Worm (Caenorhabditis elegans) whole organism, early embryonic: ENCODE results near the gene sfxn-1.1.
A peak's percentile ranks its signal among the peaks of the same experiment; 100 is the strongest.

Experiments
- B0310.2 ChIP-seq: sonication (generic microtip); optimal IDR thresholded peaks from 2 replicates; lab custom pipeline; 2016; ENCODE audit warnings: mild to moderate bottlenecking, missing genetic modification characterization, missing compliant biosample characterization
- F13C5.2 ChIP-seq: sonication (generic microtip); optimal IDR thresholded peaks from 2 replicates; lab custom pipeline; 2017; ENCODE audit warnings: mild to moderate bottlenecking, missing genetic modification characterization, inconsistent platforms, missing compliant biosample characterization
- aly-1 ChIP-seq: sonication (generic microtip); optimal IDR thresholded peaks from 2 replicates; lab custom pipeline; 2016; ENCODE audit warnings: missing genetic modification characterization, missing compliant biosample characterization
- ama-1 ChIP-seq: fragments of 150-350 bp; optimal IDR thresholded peaks from 2 replicates; lab custom pipeline; 2014
- ceh-13 ChIP-seq: fragments of 200-800 bp; sonication (Bioruptor generic); optimal IDR thresholded peaks from 2 replicates; lab custom pipeline; 2018; ENCODE audit warnings: mild to moderate bottlenecking, missing genetic modification characterization, missing compliant biosample characterization
- ceh-36 ChIP-seq: sonication (generic microtip); optimal IDR thresholded peaks from 2 replicates; lab custom pipeline; 2016; ENCODE audit warnings: missing genetic modification characterization, inconsistent platforms, missing compliant biosample characterization
- ets-7 ChIP-seq: sonication (generic microtip); optimal IDR thresholded peaks from 2 replicates; lab custom pipeline; 2016; ENCODE audit warnings: missing genotype, missing genetic modification characterization, missing compliant biosample characterization
- flt-1 ChIP-seq: fragments of 200-800 bp; sonication (Bioruptor generic); IDR thresholded peaks from 2 replicates; pipeline ENCODE4 v1.3.6; 2022; ENCODE audit warnings: missing genetic modification characterization, missing compliant biosample characterization
- hmbx-1 ChIP-seq: sonication (generic microtip); optimal IDR thresholded peaks from 2 replicates; lab custom pipeline; 2016; ENCODE audit warnings: mild to moderate bottlenecking, missing genetic modification characterization, missing compliant biosample characterization
- hmg-4 ChIP-seq: fragments of 200-800 bp; sonication (Bioruptor generic); optimal IDR thresholded peaks from 2 replicates; lab custom pipeline; 2018; ENCODE audit warnings: mild to moderate bottlenecking, missing genetic modification characterization, missing compliant biosample characterization
- hnd-1 ChIP-seq: sonication (generic microtip); optimal IDR thresholded peaks from 2 replicates; lab custom pipeline; 2016; ENCODE audit warnings: missing genetic modification characterization, missing compliant biosample characterization
- pes-1 ChIP-seq: fragments of 200-800 bp; sonication (Bioruptor generic); IDR thresholded peaks from 2 replicates; pipeline ENCODE4 v1.3.6; 2022; ENCODE audit warnings: missing genetic modification reagents, missing genetic modification characterization, missing compliant biosample characterization
- scrt-1 ChIP-seq: fragments of 200-800 bp; sonication (Bioruptor generic); IDR thresholded peaks from 2 replicates; pipeline ENCODE4 v1.3.6; 2022; ENCODE audit warnings: missing genetic modification characterization, missing compliant biosample characterization
- sea-1 ChIP-seq: fragments of 200-800 bp; sonication (Bioruptor generic); conservative IDR thresholded peaks from 2 replicates; pipeline ENCODE4 v1.3.6; 2022; ENCODE audit warnings: missing genetic modification characterization, missing compliant biosample characterization
- tbx-11 ChIP-seq: fragments of 200-800 bp; sonication (Bioruptor generic); IDR thresholded peaks from 2 replicates; pipeline ENCODE4 v1.3.6; 2022; ENCODE audit warnings: missing genetic modification characterization, missing compliant biosample characterization
- tbx-37 ChIP-seq: fragments of 200-800 bp; sonication (Bioruptor generic); conservative IDR thresholded peaks from 2 replicates; pipeline ENCODE4 v1.3.6; 2022; ENCODE audit warnings: missing genetic modification reagents, missing genetic modification characterization, missing compliant biosample characterization
- tra-4 ChIP-seq: sonication (generic microtip); optimal IDR thresholded peaks from 2 replicates; lab custom pipeline; 2017; ENCODE audit warnings: missing genetic modification characterization, missing compliant biosample characterization

sfxn-1.1 gene

ce11 chrII:9507181-9507580 is 11.5 kb downstream of the sfxn-1.1 start, which contains the start of gene gcy-3:
Gene gcy-3, minus strand, starts transcription at chrII:9507281.
- TF ChIP-seq hmbx-1 (tag; lab: Kevin White, UChicago) (no peak), scrt-1 (no peak), hnd-1 (tag; lab: Kevin White, UChicago) (no peak)

ce11 chrII:9501955-9502354 is 16.7 kb downstream of the sfxn-1.1 start:
- TF ChIP-seq tra-4 (no peak), aly-1 (no peak), hmg-4 (GFP tag; lab: Kevin White, UChicago) (no peak), flt-1 (no peak), pes-1 (GFP tag; lab: Robert Waterston, UW) (no peak), ama-1 (no peak), B0310.2 (tag; lab: Kevin White, UChicago) (no peak), ceh-36 (tag; lab: Kevin White, UChicago) (no peak), tbx-11 (GFP tag; lab: Robert Waterston, UW) (no peak), scrt-1 (no peak), hmbx-1 (tag; lab: Kevin White, UChicago) (no peak), sea-1 (GFP tag; lab: Robert Waterston, UW) (no peak), ceh-13 (GFP tag; lab: Kevin White, UChicago) (no peak), ets-7 (no peak), tbx-37 (GFP tag; lab: Robert Waterston, UW) (no peak), hnd-1 (tag; lab: Kevin White, UChicago) (no peak), F13C5.2 (tag; lab: Kevin White, UChicago) (no peak)

ce11 chrII:9500926-9501325 is 17.8 kb downstream of the sfxn-1.1 start:
- TF ChIP-seq tbx-37 (GFP tag; lab: Robert Waterston, UW), result no peak
- TF ChIP-seq flt-1, result no peak
- TF ChIP-seq aly-1, result no peak
- no peak for TF ChIP-seq scrt-1
- no peak for TF ChIP-seq ama-1
- no peak for TF ChIP-seq B0310.2 (tag; lab: Kevin White, UChicago)
- no peak for TF ChIP-seq sea-1 (GFP tag; lab: Robert Waterston, UW)
- TF ChIP-seq hmg-4 (GFP tag; lab: Kevin White, UChicago), result no peak
- no peak for TF ChIP-seq hmbx-1 (tag; lab: Kevin White, UChicago)

ce11 chrII:9498589-9498988 is 20.1 kb downstream of the sfxn-1.1 start:
- no peak for TF ChIP-seq ceh-13 (GFP tag; lab: Kevin White, UChicago)

ce11 chrII:9497309-9497708 is 21.4 kb downstream of the sfxn-1.1 start:
- TF ChIP-seq hmg-4 (GFP tag; lab: Kevin White, UChicago) (no peak), ets-7 (no peak), F13C5.2 (tag; lab: Kevin White, UChicago) (no peak), sea-1 (GFP tag; lab: Robert Waterston, UW) (no peak), ceh-13 (GFP tag; lab: Kevin White, UChicago) (no peak), tbx-11 (GFP tag; lab: Robert Waterston, UW) (no peak), aly-1 (no peak), scrt-1 (no peak), pes-1 (GFP tag; lab: Robert Waterston, UW) (no peak), hmbx-1 (tag; lab: Kevin White, UChicago) (no peak), flt-1 (no peak), ama-1 (no peak), ceh-36 (tag; lab: Kevin White, UChicago) (no peak), tbx-37 (GFP tag; lab: Robert Waterston, UW) (no peak), B0310.2 (tag; lab: Kevin White, UChicago) (no peak)

ce11 chrII:9493242-9494058 is 25.2 kb downstream of the sfxn-1.1 start:
- TF ChIP-seq scrt-1 (no peak), tbx-11 (GFP tag; lab: Robert Waterston, UW) (no peak), ceh-36 (tag; lab: Kevin White, UChicago) (no peak), hmbx-1 (tag; lab: Kevin White, UChicago) (no peak), hnd-1 (tag; lab: Kevin White, UChicago) (no peak), F13C5.2 (tag; lab: Kevin White, UChicago) (no peak), aly-1 (no peak), hmg-4 (GFP tag; lab: Kevin White, UChicago) (no peak), pes-1 (GFP tag; lab: Robert Waterston, UW) (no peak), B0310.2 (tag; lab: Kevin White, UChicago) (no peak), ama-1 (no peak), flt-1 (no peak), ceh-13 (GFP tag; lab: Kevin White, UChicago) (no peak), tbx-37 (GFP tag; lab: Robert Waterston, UW) (no peak), sea-1 (GFP tag; lab: Robert Waterston, UW) (no peak), ets-7 (no peak), tra-4 (no peak)

- TF ChIP-seq flt-1 (no peak), hmg-4 (GFP tag; lab: Kevin White, UChicago) (peak; percentile 64), B0310.2 (tag; lab: Kevin White, UChicago) (no peak)
Observed at ce11 chrII:9491045-9491444, 27.6 kb downstream of the sfxn-1.1 start.

- TF ChIP-seq ceh-36 (tag; lab: Kevin White, UChicago) (no peak), tbx-11 (GFP tag; lab: Robert Waterston, UW) (no peak), flt-1 (no peak), tbx-37 (GFP tag; lab: Robert Waterston, UW) (no peak), scrt-1 (no peak), pes-1 (GFP tag; lab: Robert Waterston, UW) (no peak)
Observed at ce11 chrII:9490589-9490988, 28.1 kb downstream of the sfxn-1.1 start.
